Fruit fly (Drosophila melanogaster): ENCODE measurements around the gene CG43092.

Gene CG43092

dm6 chr3R:22724149-22724973 lies 45.1 kb downstream of the CG43092 start, which contains the start of gene Irp-1A (continued):
- no peak for TF ChIP-seq wek (GFP tag; optimal IDR thresholded peaks at IDR 0.05)
- TF ChIP-seq lov (optimal IDR thresholded peaks at IDR 0.05) = no peak
- 0 out of 3 replicates have a peak, but pooled peaks have one; percentile 57 for TF ChIP-seq lov (GFP tag; IDR thresholded peaks at IDR 0.05)
- TF ChIP-seq knrl (GFP tag; IDR thresholded peaks at IDR 0.05; ENCODE audit: partially characterized antibody) = peak; percentile 82
- no peak for TF ChIP-seq ham (GFP tag; IDR thresholded peaks at IDR 0.05)
- TF ChIP-seq Rx (GFP tag; IDR thresholded peaks at IDR 0.05) = no peak
- TF ChIP-seq Ada2b (GFP tag; IDR thresholded peaks at IDR 0.05) = peak; percentile 71
- peak; percentile 67 for TF ChIP-seq exex (tag; optimal IDR thresholded peaks at IDR 0.05)
- TF ChIP-seq CG15011 (GFP tag; optimal IDR thresholded peaks at IDR 0.05) = peak; percentile 40
- peak; percentile 45 for TF ChIP-seq CG1602 (GFP tag; optimal IDR thresholded peaks at IDR 0.05)
- no peak for TF ChIP-seq CG11093 (GFP tag; IDR thresholded peaks at IDR 0.05)
- peak; percentile 83 for TF ChIP-seq dmrt99B (tag; optimal IDR thresholded peaks at IDR 0.05)
- TF ChIP-seq Hmr (GFP tag; optimal IDR thresholded peaks at IDR 0.05) = peak; percentile 77
- peak; percentile 57; the same call in 1 of the 2 replicates for TF ChIP-seq CG7372 (GFP tag; IDR thresholded peaks at IDR 0.05)
- no peak for TF ChIP-seq Jarid2 (GFP tag; optimal IDR thresholded peaks at IDR 0.05)
- peak; percentile 81 for TF ChIP-seq phol (tag; optimal IDR thresholded peaks at IDR 0.05)

DNA sequence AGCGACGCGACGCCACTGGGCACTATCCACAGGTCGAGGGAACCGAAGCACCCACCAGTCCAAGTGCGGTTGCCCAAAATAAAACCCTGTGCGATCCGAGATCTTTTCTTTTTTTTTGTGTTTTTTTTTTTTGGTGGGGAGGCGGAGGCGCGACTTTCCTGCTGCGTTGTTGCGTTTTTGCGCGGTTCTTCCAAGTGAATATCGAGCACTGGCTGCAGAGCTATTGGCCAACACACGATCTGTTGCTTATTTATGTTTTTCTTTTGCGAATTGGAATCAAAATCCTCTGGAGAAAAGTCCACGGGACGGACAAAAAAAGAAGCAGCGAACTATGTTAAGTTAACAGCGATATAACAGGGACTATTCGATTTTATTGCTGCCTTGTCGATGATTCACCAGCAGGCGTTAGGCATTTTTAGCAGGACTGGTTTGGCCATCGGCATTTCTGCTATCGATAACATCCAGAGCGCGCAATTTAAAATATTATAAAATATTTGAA lies 48.6 kb downstream of the CG43092 start, which contains the start of gene wge:
Gene wge, minus strand, starts transcription at position 343 of the 499 bp plus-strand sequence.
- peak; percentile 63; the same call in 2 of the 3 replicates for TF ChIP-seq HLH4C (GFP tag; IDR thresholded peaks at IDR 0.05; ENCODE audit: partially characterized antibody)
- TF ChIP-seq Fer2 (tag; optimal IDR thresholded peaks at IDR 0.05) = no peak
- TF ChIP-seq zf30C (GFP tag; optimal IDR thresholded peaks at IDR 0.05) = no peak
- peak; percentile 68 for TF ChIP-seq BEAF-32 (GFP tag; optimal IDR thresholded peaks at IDR 0.05)
- TF ChIP-seq abd-A (tag; optimal IDR thresholded peaks at IDR 0.05) = peak; percentile 31
- peak; percentile 16 for TF ChIP-seq Fer1 (GFP tag; optimal IDR thresholded peaks at IDR 0.05)
- TF ChIP-seq CG6791 (GFP tag; IDR thresholded peaks at IDR 0.05; ENCODE audit: partially characterized antibody) = peak; percentile 74
- TF ChIP-seq CG13287 (GFP tag; IDR thresholded peaks at IDR 0.05; ENCODE audit: partially characterized antibody) = peak; percentile 79
- no peak for TF ChIP-seq fd3F (GFP tag; optimal IDR thresholded peaks at IDR 0.05)
- TF ChIP-seq CG2116 (GFP tag; optimal IDR thresholded peaks at IDR 0.05) = peak; percentile 71
- TF ChIP-seq Stat92E (GFP tag; optimal IDR thresholded peaks at IDR 0.05) = no peak
- TF ChIP-seq tna (GFP tag; IDR thresholded peaks at IDR 0.05; ENCODE audit: partially characterized antibody) = peak; percentile 58; the same call in 1 of the 2 replicates
- TF ChIP-seq trem (tag; optimal IDR thresholded peaks at IDR 0.05) = peak; percentile 51
- peak; percentile 69 for TF ChIP-seq sd (tag; optimal IDR thresholded peaks at IDR 0.05)
- TF ChIP-seq ro (GFP tag; IDR thresholded peaks at IDR 0.05) = no peak
- no peak for TF ChIP-seq pum (GFP tag; optimal IDR thresholded peaks at IDR 0.05)
- peak; percentile 25 for TF ChIP-seq CG17829 (tag; optimal IDR thresholded peaks at IDR 0.05)
- TF ChIP-seq unc-4 (GFP tag; IDR thresholded peaks at IDR 0.05; ENCODE audit: partially characterized antibody) = peak; percentile 69
- TF ChIP-seq bbx (GFP tag; IDR thresholded peaks at IDR 0.05; ENCODE audit: partially characterized antibody) = peak; percentile 74
- peak; percentile 5 for TF ChIP-seq sug (tag; optimal IDR thresholded peaks at IDR 0.05)
- TF ChIP-seq nerfin-1 (tag; optimal IDR thresholded peaks at IDR 0.05) = peak; percentile 72
- peak; percentile 44; the same call in 2 of the 3 replicates for TF ChIP-seq Doc3 (GFP tag; IDR thresholded peaks at IDR 0.05; ENCODE audit: partially characterized antibody)
- no peak for TF ChIP-seq CG10431 (GFP tag; optimal IDR thresholded peaks at IDR 0.05)
- peak; percentile 71; the same call in 1 of the 4 replicates for TF ChIP-seq chinmo (GFP tag; IDR thresholded peaks at IDR 0.05; ENCODE audit: partially characterized antibody)
- TF ChIP-seq CG17912 (GFP tag; optimal IDR thresholded peaks at IDR 0.05) = no peak
- TF ChIP-seq CG6813 (GFP tag; optimal IDR thresholded peaks at IDR 0.05) = no peak
- TF ChIP-seq tin (GFP tag; optimal IDR thresholded peaks at IDR 0.05) = no peak
- no peak for TF ChIP-seq CG17359 (tag; optimal IDR thresholded peaks at IDR 0.05)
- TF ChIP-seq Med (GFP tag) = peak; percentile 29
- no peak for TF ChIP-seq CG10321 (GFP tag; IDR thresholded peaks at IDR 0.05)

Data from whole organism, embryonic.